Worm (Caenorhabditis elegans): ENCODE measurements around the gene fzr-1.

fzr-1 gene

ce11 chrII:9656210-9656755 lies 12.0 kb upstream of the fzr-1 start, which contains the start of gene gstk-1:
gstk-1 (plus strand) TSS chrII:9656705.
- TF ChIP-seq pqm-1 (tag; optimal IDR thresholded peaks at IDR 0.05) (peak; percentile 74), nhr-25 (tag; optimal IDR thresholded peaks at IDR 0.05) (no peak), nhr-23 (tag; optimal IDR thresholded peaks at IDR 0.05) (peak; percentile 44), nhr-43 (tag; optimal IDR thresholded peaks at IDR 0.05; ENCODE audit: poor library complexity, severe bottlenecking) (peak; percentile 41), eor-1 (tag; optimal IDR thresholded peaks at IDR 0.05) (no peak), nhr-67 (tag; optimal IDR thresholded peaks at IDR 0.05) (no peak), lsy-12 (tag; optimal IDR thresholded peaks at IDR 0.05) (peak; percentile 11), unc-39 (tag; optimal IDR thresholded peaks at IDR 0.05) (no peak), pha-4 (tag; optimal IDR thresholded peaks at IDR 0.05) (peak; percentile 47), mdl-1 (tag; optimal IDR thresholded peaks at IDR 0.05) (no peak), elt-2 (tag; optimal IDR thresholded peaks at IDR 0.05) (peak; percentile 87), fkh-10 (GFP tag; optimal IDR thresholded peaks at IDR 0.05) (no peak)

- TF ChIP-seq ceh-9 (tag; optimal IDR thresholded peaks at IDR 0.05) (no peak), pqm-1 (tag; optimal IDR thresholded peaks at IDR 0.05) (peak; percentile 13), aly-2 (tag; optimal IDR thresholded peaks at IDR 0.05) (no peak), fos-1 (tag; optimal IDR thresholded peaks at IDR 0.05) (no peak), egl-27 (tag; optimal IDR thresholded peaks at IDR 0.05) (no peak), elt-2 (tag; optimal IDR thresholded peaks at IDR 0.05) (peak; percentile 17), snpc-4 (tag; optimal IDR thresholded peaks at IDR 0.05) (no peak), lsy-12 (tag; optimal IDR thresholded peaks at IDR 0.05) (no peak), jun-1 (tag; optimal IDR thresholded peaks at IDR 0.05) (no peak)
These were observed 11.4 kb upstream of the fzr-1 start, which contains the start of gene ZK1307.1 for ce11 chrII:9655530-9656139. ZK1307.1 (minus strand) TSS chrII:9655580.

ce11 chrII:9653679-9654078 lies 9.4 kb upstream of the fzr-1 start, which contains the start of gene ZK1307.2:
ZK1307.2 (minus strand) TSS chrII:9653952.
- TF ChIP-seq ceh-28 (tag; optimal IDR thresholded peaks at IDR 0.05): no peak
- no peak for TF ChIP-seq sea-2 (GFP tag; optimal IDR thresholded peaks at IDR 0.05)
- no peak for TF ChIP-seq nhr-23 (tag; optimal IDR thresholded peaks at IDR 0.05)
- TF ChIP-seq nhr-25 (tag; optimal IDR thresholded peaks at IDR 0.05): no peak

ce11 chrII:9652919-9653318 lies 8.7 kb upstream of the fzr-1 start, which contains the start of gene ZK1307.3:
ZK1307.3 (minus strand) TSS chrII:9653019.
- no peak for TF ChIP-seq pqm-1 (tag; optimal IDR thresholded peaks at IDR 0.05)
- no peak for TF ChIP-seq ceh-82 (tag; optimal IDR thresholded peaks at IDR 0.05)
- TF ChIP-seq nhr-23 (tag; optimal IDR thresholded peaks at IDR 0.05): no peak
- no peak for TF ChIP-seq fos-1 (tag; optimal IDR thresholded peaks at IDR 0.05)
- no peak for TF ChIP-seq fkh-2 (tag; optimal IDR thresholded peaks at IDR 0.05)
- TF ChIP-seq nhr-77 (tag; optimal IDR thresholded peaks at IDR 0.05): no peak
- no peak for TF ChIP-seq tbx-2 (tag; optimal IDR thresholded peaks at IDR 0.05)
- TF ChIP-seq zag-1 (tag; optimal IDR thresholded peaks at IDR 0.05): no peak
- no peak for TF ChIP-seq unc-62 (GFP tag; optimal IDR thresholded peaks at IDR 0.05)
- no peak for TF ChIP-seq elt-3 (tag; optimal IDR thresholded peaks at IDR 0.05)
- TF ChIP-seq unc-39 (tag; optimal IDR thresholded peaks at IDR 0.05): no peak
- TF ChIP-seq nhr-11 (tag; optimal IDR thresholded peaks at IDR 0.05): no peak
- no peak for TF ChIP-seq mdl-1 (tag; optimal IDR thresholded peaks at IDR 0.05)
- TF ChIP-seq elt-2 (tag; optimal IDR thresholded peaks at IDR 0.05): no peak
- TF ChIP-seq sea-2 (GFP tag; optimal IDR thresholded peaks at IDR 0.05): no peak

ce11 chrII:9651700-9652099 lies 7.4 kb upstream of the fzr-1 start, which contains the start of gene ZK1307.4:
ZK1307.4 (minus strand) TSS chrII:9651800.
- no peak for TF ChIP-seq nhr-67 (tag; optimal IDR thresholded peaks at IDR 0.05)
- no peak for TF ChIP-seq daf-12 (tag; optimal IDR thresholded peaks at IDR 0.05)

ce11 chrII:9649191-9649590 lies 4.9 kb upstream of the fzr-1 start, which contains the start of gene ZK1307.9:
ZK1307.9 (plus strand) TSS chrII:9649491.
- no peak for TF ChIP-seq nhr-77 (tag; optimal IDR thresholded peaks at IDR 0.05)
- no peak for TF ChIP-seq nhr-76 (tag; optimal IDR thresholded peaks at IDR 0.05)
- TF ChIP-seq aly-2 (tag; optimal IDR thresholded peaks at IDR 0.05): no peak
- no peak for TF ChIP-seq lin-15B (tag; optimal IDR thresholded peaks at IDR 0.05)
- TF ChIP-seq fkh-2 (tag; optimal IDR thresholded peaks at IDR 0.05): no peak
- no peak for TF ChIP-seq egl-27 (tag; optimal IDR thresholded peaks at IDR 0.05)
- TF ChIP-seq ceh-82 (tag; optimal IDR thresholded peaks at IDR 0.05): no peak
- no peak for TF ChIP-seq nhr-23 (tag; optimal IDR thresholded peaks at IDR 0.05)
- TF ChIP-seq elt-1 (tag; optimal IDR thresholded peaks at IDR 0.05): no peak
- TF ChIP-seq unc-39 (tag; optimal IDR thresholded peaks at IDR 0.05): no peak
- TF ChIP-seq elt-3 (tag; optimal IDR thresholded peaks at IDR 0.05): no peak
- TF ChIP-seq nhr-67 (tag; optimal IDR thresholded peaks at IDR 0.05): no peak
- TF ChIP-seq R02D3.7 (tag; optimal IDR thresholded peaks at IDR 0.05): no peak
- TF ChIP-seq ztf-11 (tag; optimal IDR thresholded peaks at IDR 0.05): no peak
- TF ChIP-seq nhr-12 (tag; optimal IDR thresholded peaks at IDR 0.05): no peak
- TF ChIP-seq ceh-9 (tag; optimal IDR thresholded peaks at IDR 0.05): no peak
- TF ChIP-seq elt-2 (tag; optimal IDR thresholded peaks at IDR 0.05): no peak
- no peak for TF ChIP-seq egl-5 (tag; optimal IDR thresholded peaks at IDR 0.05)

All from whole organism, L3 larva.